Fruit fly (Drosophila melanogaster): ENCODE results near the gene CG34116.

- TF ChIP-seq CTCF (optimal IDR thresholded peaks at IDR 0.05) (no peak), CG8478 (optimal IDR thresholded peaks at IDR 0.05) (no peak)
Measured at dm6 chr3L:19798978-19799377, 6.9 kb downstream of the CG34116 start, which contains the start of gene Ir76a.

Data from S2 (cell line).